In the genomic region with DNA sequence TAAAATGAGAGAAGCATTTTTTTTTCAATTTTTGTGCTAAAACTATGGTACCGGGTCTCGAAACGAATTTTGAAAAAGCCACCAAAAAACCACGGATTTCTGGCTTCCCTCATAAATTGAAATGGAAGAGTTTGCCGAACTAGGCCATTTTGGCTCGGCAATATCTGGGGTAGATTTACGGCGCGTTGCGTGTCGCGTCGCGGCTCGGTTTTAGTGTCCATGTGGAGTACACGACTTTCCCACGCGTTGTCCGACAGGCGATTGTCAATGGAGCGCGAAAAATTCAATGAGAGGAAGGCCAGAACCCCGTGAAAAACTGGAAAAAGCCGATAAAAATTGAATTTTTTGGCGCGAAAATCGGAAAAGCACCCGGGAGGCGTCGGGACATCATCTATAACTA, we compare ENCODE assay signal across 3 worm cellular contexts.
TF ChIP-seq lines count a peak whose summit lies in the region.
"Not testable (repeated sequence)": the region's sequence is repeated elsewhere in the genome, so short reads cannot be mapped to it uniquely, and the experiment has no call there.

No protein-coding gene starts in this region.

TF ChIP-seq in whole organism, L4 larva, 104 proteins besides CTCF, POLR2A, EP300 and RAD21:
- 0 out of 2 replicates have a peak, but pooled peaks have one; percentile 25 for TF ChIP-seq lin-38 (GFP tag; IDR thresholded peaks at IDR 0.05; lab: Robert Waterston, UW)
- peak; percentile 43; the same call in 1 of the 2 replicates for TF ChIP-seq snpc-1.2 (GFP tag; IDR thresholded peaks at IDR 0.05; lab: Robert Waterston, UW)
TF ChIP-seq in whole organism, L4 larva: peak in this region for 2; not testable (repeated sequence) for 102.

TF ChIP-seq in whole organism, early embryonic, 17 proteins besides CTCF, POLR2A, EP300 and RAD21:
- 0 out of 2 replicates have a peak, but pooled peaks have one; percentile 29 for TF ChIP-seq pes-1 (GFP tag; IDR thresholded peaks at IDR 0.05; lab: Robert Waterston, UW)

TF ChIP-seq in whole organism, young adult, 124 proteins besides CTCF, POLR2A, EP300 and RAD21:
- TF ChIP-seq madf-3 (GFP tag; IDR thresholded peaks at IDR 0.05; lab: Robert Waterston, UW) (peak; percentile 81), Y79H2A.3 (GFP tag; conservative IDR thresholded peaks at IDR 0.05; lab: Robert Waterston, UW) (peak; percentile 63; the same call in 1 of the 2 replicates), snpc-4 (tag; optimal IDR thresholded peaks at IDR 0.05; lab: Kevin White, UChicago) (peak in 1 of 4 experiments; percentile 79), attf-6 (GFP tag; IDR thresholded peaks at IDR 0.05; lab: Robert Waterston, UW) (peak; percentile 80)
- not testable (repeated sequence) for TF ChIP-seq snpc-4 (GFP tag; optimal IDR thresholded peaks at IDR 0.05; lab: Kevin White, UChicago)
